Worm (Caenorhabditis elegans): Measurements from ENCODE around the gene gad-3.

The gad-3 gene

ce11 chrV:9172989-9173388, at the start of gene gad-3:
TSS of gene gad-3 (minus strand) at chrV:9173005.
- TF ChIP-seq nhr-27 (tag; optimal IDR thresholded peaks at IDR 0.05): no peak
- no peak for TF ChIP-seq let-526 (GFP tag; IDR thresholded peaks at IDR 0.05)
- no peak for TF ChIP-seq aptf-3 (GFP tag; IDR thresholded peaks at IDR 0.05)
- peak; percentile 60 for TF ChIP-seq nhr-80 (tag; optimal IDR thresholded peaks at IDR 0.05)

ce11 chrV:9221566-9221965, 48.8 kb upstream of the gad-3 start, which contains the start of gene grd-6:
TSS of gene grd-6 (plus strand) at chrV:9221866.
- TF ChIP-seq ceh-27 (GFP tag; optimal IDR thresholded peaks at IDR 0.05): no peak
- no peak for TF ChIP-seq efl-1 (GFP tag; optimal IDR thresholded peaks at IDR 0.05)
- no peak for TF ChIP-seq egl-44 (GFP tag; IDR thresholded peaks at IDR 0.05)
- TF ChIP-seq B0019.2 (GFP tag; conservative IDR thresholded peaks at IDR 0.05): no peak
- no peak for TF ChIP-seq repo-1 (tag; optimal IDR thresholded peaks at IDR 0.05)

- TF ChIP-seq hmg-1.2 (GFP tag; IDR thresholded peaks at IDR 0.05): peak; percentile 67; the same call in 1 of the 2 replicates
- TF ChIP-seq mcd-1 (GFP tag; IDR thresholded peaks at IDR 0.05): peak; percentile 88
- no peak for TF ChIP-seq nhr-27 (tag; optimal IDR thresholded peaks at IDR 0.05)
- TF ChIP-seq lin-54 (GFP tag; optimal IDR thresholded peaks at IDR 0.05): peak; percentile 73
- TF ChIP-seq snpc-1.3 (tag; optimal IDR thresholded peaks at IDR 0.05; ENCODE audit: insufficient read depth): peak; percentile 9
- peak; percentile 82 for TF ChIP-seq F23B12.7 (tag; optimal IDR thresholded peaks at IDR 0.05; ENCODE audit: insufficient read depth)
- TF ChIP-seq snpc-4 (GFP tag; optimal IDR thresholded peaks at IDR 0.05): no peak
- TF ChIP-seq snpc-4 (tag; optimal IDR thresholded peaks at IDR 0.05): peak in 1 of 4 experiments; percentile 7
- TF ChIP-seq dpl-1 (GFP tag; optimal IDR thresholded peaks at IDR 0.05): peak; percentile 49
- no peak for TF ChIP-seq nfya-1 (tag; optimal IDR thresholded peaks at IDR 0.05; ENCODE audit: borderline replicate concordance, insufficient read depth)
- TF ChIP-seq B0019.2 (GFP tag; conservative IDR thresholded peaks at IDR 0.05): no peak
- TF ChIP-seq F55B11.4 (tag; optimal IDR thresholded peaks at IDR 0.05; ENCODE audit: borderline replicate concordance, insufficient read depth): no peak
- TF ChIP-seq C06A6.2 (GFP tag; conservative IDR thresholded peaks at IDR 0.05): no peak
- TF ChIP-seq ZK185.1 (tag; optimal IDR thresholded peaks at IDR 0.05; ENCODE audit: poor library complexity, severe bottlenecking): no peak
- TF ChIP-seq efl-1 (GFP tag; optimal IDR thresholded peaks at IDR 0.05): peak; percentile 57
- TF ChIP-seq akir-1 (GFP tag; optimal IDR thresholded peaks at IDR 0.05): no peak
- no peak for TF ChIP-seq nfyb-1 (GFP tag; IDR thresholded peaks at IDR 0.05)
- TF ChIP-seq tbp1 (GFP tag; optimal IDR thresholded peaks at IDR 0.05): peak; percentile 4
- TF ChIP-seq lsl-1 (GFP tag; optimal IDR thresholded peaks at IDR 0.05): peak; percentile 25
- peak; percentile 21 for TF ChIP-seq F49E8.2 (tag; optimal IDR thresholded peaks at IDR 0.05; ENCODE audit: insufficient read depth)
- TF ChIP-seq ztf-18 (tag; optimal IDR thresholded peaks at IDR 0.05): peak; percentile 50
Observed at ce11 chrV:9220444-9220843, 47.6 kb upstream of the gad-3 start.

- TF ChIP-seq lin-35 (GFP tag; optimal IDR thresholded peaks at IDR 0.05) (no peak), aptf-2 (GFP tag; conservative IDR thresholded peaks at IDR 0.05) (no peak), lag-1 (GFP tag; IDR thresholded peaks at IDR 0.05) (no peak), nfya-1 (tag; optimal IDR thresholded peaks at IDR 0.05; ENCODE audit: borderline replicate concordance, insufficient read depth) (no peak), madf-6 (GFP tag; IDR thresholded peaks at IDR 0.05) (0 out of 2 replicates have a peak, but pooled peaks have one; percentile 21), madf-3 (GFP tag; IDR thresholded peaks at IDR 0.05) (0 out of 2 replicates have a peak, but pooled peaks have one; percentile 47), hmg-20 (GFP tag; IDR thresholded peaks at IDR 0.05) (no peak)
Observed at ce11 chrV:9219390-9219733, 46.6 kb upstream of the gad-3 start.

All from whole organism, young adult.